Worm (Caenorhabditis elegans): ENCODE data around the gene C07A9.9.

The C07A9.9 gene

DNA sequence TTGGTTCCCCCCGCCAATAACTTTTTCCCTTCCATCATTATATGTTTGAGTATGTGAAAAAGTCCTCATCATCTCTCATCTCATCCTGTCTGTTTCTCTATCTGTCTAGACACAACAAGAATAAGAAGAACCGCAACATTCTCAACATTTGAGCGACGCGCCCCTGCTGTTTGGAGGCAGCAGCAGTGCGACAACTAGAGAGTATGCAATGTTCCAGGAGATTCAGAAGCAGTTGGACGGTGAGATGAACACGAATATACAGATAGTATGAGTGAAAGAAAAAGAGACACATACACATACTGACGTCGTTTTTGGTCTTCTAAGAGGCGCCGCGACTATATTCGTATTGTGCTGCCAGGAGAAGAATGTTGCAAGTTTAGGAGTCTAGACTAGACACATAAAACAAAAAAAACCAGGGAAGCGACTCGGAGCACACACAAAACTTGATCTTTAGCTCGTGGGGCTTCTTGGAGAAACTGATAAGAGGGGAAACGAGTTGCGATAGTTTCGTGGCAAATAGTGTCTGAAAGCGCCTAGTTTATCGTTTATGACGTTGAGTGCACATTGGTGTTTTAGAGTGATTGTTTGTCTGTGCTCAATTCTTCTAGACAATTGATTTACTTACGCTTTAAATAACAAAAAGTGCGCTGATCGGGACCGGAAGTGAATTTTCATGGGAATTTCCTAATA is 1.8 kb downstream of the C07A9.9 start (continued):
- TF ChIP-seq hmg-11 (tag; optimal IDR thresholded peaks at IDR 0.05) (peak; percentile 26), ZK546.5 (tag; optimal IDR thresholded peaks at IDR 0.05) (no peak), zag-1 (tag; optimal IDR thresholded peaks at IDR 0.05) (no peak), unc-39 (tag; optimal IDR thresholded peaks at IDR 0.05) (no peak), mml-1 (tag; optimal IDR thresholded peaks at IDR 0.05) (no peak), elt-3 (tag; optimal IDR thresholded peaks at IDR 0.05) (no peak), ceh-16 (tag; optimal IDR thresholded peaks at IDR 0.05) (no peak), nhr-237 (tag; optimal IDR thresholded peaks at IDR 0.05) (no peak), nhr-43 (tag; optimal IDR thresholded peaks at IDR 0.05; ENCODE audit: poor library complexity, severe bottlenecking) (peak; percentile 42), pqm-1 (tag; optimal IDR thresholded peaks at IDR 0.05) (peak; percentile 80), egl-5 (tag; optimal IDR thresholded peaks at IDR 0.05) (peak; percentile 45), ama-1 (optimal IDR thresholded peaks at IDR 0.05) (no peak), nhr-76 (tag; optimal IDR thresholded peaks at IDR 0.05) (no peak), jun-1 (tag; optimal IDR thresholded peaks at IDR 0.05) (no peak), lin-15B (tag; optimal IDR thresholded peaks at IDR 0.05) (peak; percentile 38), elt-2 (tag; optimal IDR thresholded peaks at IDR 0.05) (peak; percentile 85), nhr-77 (tag; optimal IDR thresholded peaks at IDR 0.05) (no peak), aly-2 (tag; optimal IDR thresholded peaks at IDR 0.05) (no peak), nfya-1 (tag; optimal IDR thresholded peaks at IDR 0.05; ENCODE audit: insufficient read depth) (peak; percentile 64), fkh-2 (tag; optimal IDR thresholded peaks at IDR 0.05) (no peak), tbx-2 (tag; optimal IDR thresholded peaks at IDR 0.05) (no peak), egl-27 (tag; optimal IDR thresholded peaks at IDR 0.05) (no peak), ztf-11 (tag; optimal IDR thresholded peaks at IDR 0.05) (no peak), eor-1 (tag; optimal IDR thresholded peaks at IDR 0.05) (no peak), mdl-1 (tag; optimal IDR thresholded peaks at IDR 0.05) (peak; percentile 14), ztf-4 (tag; optimal IDR thresholded peaks at IDR 0.05) (no peak), lin-39 (tag; optimal IDR thresholded peaks at IDR 0.05) (peak; percentile 62), daf-12 (tag; optimal IDR thresholded peaks at IDR 0.05) (no peak)

DNA sequence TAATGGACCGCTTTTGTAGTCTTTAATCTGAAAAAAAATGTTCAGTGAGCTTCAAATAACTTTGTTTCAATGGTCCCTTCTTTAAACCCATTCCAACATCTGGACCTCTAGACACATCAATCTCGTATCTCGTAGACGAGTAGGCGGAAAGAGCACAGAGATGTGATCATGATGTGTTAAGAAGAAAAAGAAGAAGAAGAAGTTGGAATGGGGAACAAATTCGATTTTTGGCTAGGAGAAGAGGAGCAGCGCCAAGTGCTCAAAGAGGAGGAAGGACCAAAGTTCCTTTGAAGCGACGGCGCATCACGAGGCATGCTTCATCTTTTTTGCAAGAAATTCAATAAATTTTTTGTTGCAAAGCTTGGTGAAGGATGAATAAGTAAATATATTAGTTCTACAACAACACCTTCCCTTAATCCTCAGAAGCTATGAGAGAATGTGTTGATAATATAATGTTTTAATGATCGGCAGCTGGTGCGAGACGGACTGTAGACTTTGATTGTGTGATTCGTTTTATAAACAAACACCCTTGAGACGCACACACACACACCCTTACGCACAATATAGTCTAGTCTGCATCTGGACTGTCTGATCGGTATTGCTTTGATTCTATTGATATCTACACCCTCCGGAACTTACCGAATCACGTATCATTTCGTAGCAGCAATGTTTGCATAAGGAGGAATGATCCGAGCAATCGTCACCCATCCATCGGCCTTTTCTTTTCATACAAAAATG is 2.8 kb downstream of the C07A9.9 start:
- TF ChIP-seq ceh-28 (tag; optimal IDR thresholded peaks at IDR 0.05): no peak
- no peak for TF ChIP-seq ama-1 (optimal IDR thresholded peaks at IDR 0.05)
- TF ChIP-seq lsy-12 (tag; optimal IDR thresholded peaks at IDR 0.05): no peak
- TF ChIP-seq ceh-16 (tag; optimal IDR thresholded peaks at IDR 0.05): no peak
- peak; percentile 49 for TF ChIP-seq lin-39 (tag; optimal IDR thresholded peaks at IDR 0.05)
- no peak for TF ChIP-seq lin-15B (tag; optimal IDR thresholded peaks at IDR 0.05)
- TF ChIP-seq nhr-28 (tag; optimal IDR thresholded peaks at IDR 0.05): no peak
- TF ChIP-seq fkh-10 (GFP tag; optimal IDR thresholded peaks at IDR 0.05): peak; percentile 88
- no peak for TF ChIP-seq snpc-4 (tag; optimal IDR thresholded peaks at IDR 0.05)
- no peak for TF ChIP-seq nhr-25 (tag; optimal IDR thresholded peaks at IDR 0.05)
- no peak for TF ChIP-seq nhr-23 (tag; optimal IDR thresholded peaks at IDR 0.05)
- no peak for TF ChIP-seq mml-1 (tag; optimal IDR thresholded peaks at IDR 0.05)
- TF ChIP-seq nfya-1 (tag; optimal IDR thresholded peaks at IDR 0.05; ENCODE audit: insufficient read depth): peak; percentile 43
- TF ChIP-seq egl-27 (tag; optimal IDR thresholded peaks at IDR 0.05): no peak
- TF ChIP-seq elt-3 (tag; optimal IDR thresholded peaks at IDR 0.05): no peak
- TF ChIP-seq tbx-2 (tag; optimal IDR thresholded peaks at IDR 0.05): no peak
- no peak for TF ChIP-seq mdl-1 (tag; optimal IDR thresholded peaks at IDR 0.05)

DNA sequence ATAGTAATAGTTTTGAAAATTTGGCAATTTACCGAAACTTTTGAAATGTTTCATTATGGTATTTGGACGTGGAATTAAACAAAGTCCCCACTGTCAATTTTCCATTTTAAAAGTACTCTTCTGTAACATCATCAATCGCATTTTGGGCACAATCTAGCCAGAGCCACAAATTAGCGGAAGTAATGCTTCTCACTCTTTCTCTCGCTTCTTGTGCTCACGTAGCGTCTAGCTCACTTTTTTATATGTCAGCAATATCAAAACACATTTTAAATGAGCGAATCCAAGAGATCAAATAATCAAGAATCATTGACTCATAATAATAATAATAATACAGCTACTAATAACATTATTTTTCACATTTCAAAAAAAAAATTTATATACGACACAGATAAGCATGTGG is 3.5 kb downstream of the C07A9.9 start:
- TF ChIP-seq nhr-67 (tag; optimal IDR thresholded peaks at IDR 0.05) (no peak), fkh-2 (tag; optimal IDR thresholded peaks at IDR 0.05) (no peak), zag-1 (tag; optimal IDR thresholded peaks at IDR 0.05) (no peak), lsy-12 (tag; optimal IDR thresholded peaks at IDR 0.05) (no peak), egl-27 (tag; optimal IDR thresholded peaks at IDR 0.05) (no peak), pha-4 (tag; optimal IDR thresholded peaks at IDR 0.05) (no peak), mml-1 (tag; optimal IDR thresholded peaks at IDR 0.05) (no peak), nhr-237 (tag; optimal IDR thresholded peaks at IDR 0.05) (no peak), nhr-43 (tag; optimal IDR thresholded peaks at IDR 0.05; ENCODE audit: poor library complexity, severe bottlenecking) (no peak), eor-1 (tag; optimal IDR thresholded peaks at IDR 0.05) (no peak), fos-1 (tag; optimal IDR thresholded peaks at IDR 0.05) (no peak), nhr-28 (tag; optimal IDR thresholded peaks at IDR 0.05) (no peak), elt-3 (tag; optimal IDR thresholded peaks at IDR 0.05) (no peak), ZK546.5 (tag; optimal IDR thresholded peaks at IDR 0.05) (no peak)

Data from whole organism, L3 larva.